Fruit fly (Drosophila melanogaster) whole organism, embryonic: ENCODE data around the gene Cpr66Cb.
A peak's percentile ranks its signal among the peaks of the same experiment; 100 is the strongest.

ENCODE experiments used
- Atf-2 ChIP-seq: fragments of 200-800 bp; sonication (Bioruptor generic); optimal IDR thresholded peaks from 2 replicates; lab custom pipeline; 2016; ENCODE audit warnings: missing biosample characterization, missing genetic modification characterization
- CG10274 ChIP-seq: fragments of 200-800 bp; sonication (Bioruptor generic); optimal IDR thresholded peaks from 3 replicates; lab custom pipeline; 2017; ENCODE audit warnings: missing biosample characterization, mild to moderate bottlenecking, missing genetic modification characterization
- CG10979 ChIP-seq: fragments of 200-800 bp; sonication (Bioruptor generic); optimal IDR thresholded peaks from 2 replicates; lab custom pipeline; 2018; ENCODE audit warnings: missing biosample characterization, mild to moderate bottlenecking, missing genetic modification characterization, moderate library complexity
- CG11398 ChIP-seq: fragments of 200-800 bp; sonication (Bioruptor generic); optimal IDR thresholded peaks from 2 replicates; lab custom pipeline; 2016; ENCODE audit warnings: missing biosample characterization, missing genetic modification characterization
- CG12299 ChIP-seq: fragments of 200-800 bp; sonication (Bioruptor generic); optimal IDR thresholded peaks from 2 replicates; lab custom pipeline; 2018; ENCODE audit warnings: missing biosample characterization, mild to moderate bottlenecking, missing genetic modification characterization
- CG13296 ChIP-seq: fragments of 200-800 bp; sonication (Bioruptor generic); optimal IDR thresholded peaks from 3 replicates; lab custom pipeline; 2018; ENCODE audit warnings: missing biosample characterization, mild to moderate bottlenecking, missing genetic modification characterization
- CG17186 ChIP-seq: fragments of 200-800 bp; sonication (Bioruptor generic); optimal IDR thresholded peaks from 3 replicates; lab custom pipeline; 2017; ENCODE audit warnings: missing biosample characterization, missing genetic modification reagents, missing genetic modification characterization
- CG17912 ChIP-seq: fragments of 200-800 bp; sonication (Bioruptor generic); optimal IDR thresholded peaks from 2 replicates; lab custom pipeline; 2018; ENCODE audit warnings: missing biosample characterization, mild to moderate bottlenecking, missing genetic modification characterization
- CG18764 ChIP-seq: fragments of 200-800 bp; sonication (Bioruptor generic); optimal IDR thresholded peaks from 3 replicates; lab custom pipeline; 2016; ENCODE audit warnings: missing biosample characterization, missing genetic modification characterization
- CG2199 ChIP-seq: fragments of 200-800 bp; sonication (Bioruptor generic); IDR thresholded peaks from 3 replicates; pipeline ENCODE4 v1.3.6; 2022; ENCODE audit warnings: missing biosample characterization, missing genetic modification characterization
- CG2889 ChIP-seq: fragments of 200-800 bp; sonication (Bioruptor generic); IDR thresholded peaks from 3 replicates; pipeline ENCODE4 v1.3.6; 2022; ENCODE audit warnings: missing biosample characterization, missing genetic modification characterization
- CG31441 ChIP-seq: fragments of 200-800 bp; sonication (Bioruptor generic); IDR thresholded peaks from 2 replicates; pipeline ENCODE4 v1.3.6; 2022; ENCODE audit warnings: missing biosample characterization, missing genetic modification characterization
- CG34376 ChIP-seq: fragments of 200-800 bp; sonication (Bioruptor generic); optimal IDR thresholded peaks from 2 replicates; lab custom pipeline; 2018; ENCODE audit warnings: missing biosample characterization, mild to moderate bottlenecking, missing genetic modification characterization
- CG3847 ChIP-seq: fragments of 200-800 bp; sonication (Bioruptor generic); IDR thresholded peaks from 2 replicates; pipeline ENCODE4 v1.3.6; 2022; ENCODE audit warnings: missing biosample characterization, missing genetic modification characterization
- CG42726 ChIP-seq: fragments of 200-800 bp; sonication (Bioruptor generic); IDR thresholded peaks from 2 replicates; pipeline ENCODE4 v1.3.6; 2022; ENCODE audit warnings: missing biosample characterization, missing genetic modification characterization; ENCODE audit not compliant: partially characterized antibody
- CG4360 ChIP-seq: fragments of 200-800 bp; sonication (Bioruptor generic); IDR thresholded peaks from 2 replicates; pipeline ENCODE4 v1.3.6; 2022; ENCODE audit warnings: missing biosample characterization, missing genetic modification characterization
- CG4424 ChIP-seq: fragments of 200-800 bp; sonication (Bioruptor generic); optimal IDR thresholded peaks from 3 replicates; lab custom pipeline; 2016; ENCODE audit warnings: missing biosample characterization, missing genetic modification characterization
- CG4617 ChIP-seq: fragments of 200-800 bp; sonication (Bioruptor generic); optimal IDR thresholded peaks from 3 replicates; lab custom pipeline; 2016; ENCODE audit warnings: missing biosample characterization, missing genetic modification characterization, borderline replicate concordance
- CG4707 ChIP-seq: fragments of 200-800 bp; sonication (Bioruptor generic); optimal IDR thresholded peaks from 2 replicates; lab custom pipeline; 2018; ENCODE audit warnings: missing biosample characterization, mild to moderate bottlenecking, missing genetic modification characterization, moderate library complexity
- CG6791 ChIP-seq: fragments of 200-800 bp; sonication (Bioruptor generic); IDR thresholded peaks from 3 replicates; pipeline ENCODE4 v1.3.6; 2022; ENCODE audit warnings: missing biosample characterization, missing genetic modification characterization; ENCODE audit not compliant: partially characterized antibody
- CG7556 ChIP-seq: fragments of 200-800 bp; sonication (Bioruptor generic); optimal IDR thresholded peaks from 2 replicates; lab custom pipeline; 2017; ENCODE audit warnings: missing biosample characterization, mild to moderate bottlenecking, missing genetic modification characterization
- CG7839 ChIP-seq: fragments of 200-800 bp; sonication (Bioruptor generic); optimal IDR thresholded peaks from 3 replicates; lab custom pipeline; 2018; ENCODE audit warnings: missing biosample characterization, mild to moderate bottlenecking, missing genetic modification characterization, moderate library complexity
- CG8281 ChIP-seq: fragments of 200-800 bp; sonication (Bioruptor generic); optimal IDR thresholded peaks from 2 replicates; lab custom pipeline; 2018; ENCODE audit warnings: missing biosample characterization, mild to moderate bottlenecking, missing genetic modification characterization, moderate library complexity
- CG9876 ChIP-seq: fragments of 200-800 bp; sonication (Bioruptor generic); optimal IDR thresholded peaks from 2 replicates; lab custom pipeline; 2016; ENCODE audit warnings: missing biosample characterization, missing genetic modification characterization
- CTCF ChIP-seq: fragments of 200-800 bp; sonication (Bioruptor generic); optimal IDR thresholded peaks from 2 replicates; lab custom pipeline; 2017; ENCODE audit warnings: missing biosample characterization, mild to moderate bottlenecking, missing genetic modification characterization, moderate library complexity
- Dek ChIP-seq: fragments of 200-800 bp; sonication (Bioruptor generic); optimal IDR thresholded peaks from 3 replicates; lab custom pipeline; 2019; ENCODE audit warnings: missing biosample characterization, mild to moderate bottlenecking, missing genetic modification characterization, moderate library complexity
- Doc2 ChIP-seq: fragments of 200-800 bp; sonication (Bioruptor generic); IDR thresholded peaks from 2 replicates; pipeline ENCODE4 v1.3.6; 2022; ENCODE audit warnings: missing biosample characterization, missing genetic modification characterization
- Dp ChIP-seq: fragments of 200-800 bp; sonication (Bioruptor generic); optimal IDR thresholded peaks from 2 replicates; lab custom pipeline; 2018; ENCODE audit warnings: missing biosample characterization, mild to moderate bottlenecking, missing genetic modification characterization, moderate library complexity
- Fer3 ChIP-seq: fragments of 200-800 bp; sonication (Bioruptor generic); optimal IDR thresholded peaks from 2 replicates; lab custom pipeline; 2018; ENCODE audit warnings: missing biosample characterization, mild to moderate bottlenecking, missing genetic modification characterization, moderate library complexity
- GATAe ChIP-seq: fragments of 200-800 bp; sonication (Bioruptor generic); conservative IDR thresholded peaks from 2 replicates; pipeline ENCODE4 v1.3.6; 2022; ENCODE audit warnings: missing biosample characterization, missing genetic modification characterization
- Kr ChIP-seq: fragments of 200-800 bp; sonication (Bioruptor generic); optimal IDR thresholded peaks from 2 replicates; lab custom pipeline; 2017; ENCODE audit warnings: missing biosample characterization, mild to moderate bottlenecking, missing genetic modification characterization
- Lhr ChIP-seq: fragments of 200-800 bp; sonication (Bioruptor generic); optimal IDR thresholded peaks from 3 replicates; lab custom pipeline; 2017; ENCODE audit warnings: mild to moderate bottlenecking, missing biosample characterization, missing genetic modification reagents, missing genetic modification characterization
- Lim3 ChIP-seq: fragments of 200-800 bp; sonication (Bioruptor generic); IDR thresholded peaks from 2 replicates; pipeline ENCODE4 v1.3.6; 2022; ENCODE audit warnings: missing biosample characterization, missing genetic modification characterization
- Lpt ChIP-seq: fragments of >200 bp; optimal IDR thresholded peaks from 2 replicates; lab custom pipeline; 2018; ENCODE audit warnings: missing biosample characterization, missing genetic modification characterization
- MESR4 ChIP-seq: fragments of 200-800 bp; sonication (Bioruptor generic); optimal IDR thresholded peaks from 2 replicates; lab custom pipeline; 2018; ENCODE audit warnings: missing biosample characterization, mild to moderate bottlenecking, missing genetic modification characterization, moderate library complexity
- Oli ChIP-seq: fragments of 200-800 bp; sonication (Bioruptor generic); optimal IDR thresholded peaks from 2 replicates; lab custom pipeline; 2018; ENCODE audit warnings: missing biosample characterization, mild to moderate bottlenecking, missing genetic modification characterization, moderate library complexity
- bbx ChIP-seq: fragments of 200-800 bp; sonication (Bioruptor generic); IDR thresholded peaks from 2 replicates; pipeline ENCODE4 v1.3.6; 2022; ENCODE audit warnings: missing biosample characterization, missing genetic modification characterization; ENCODE audit not compliant: partially characterized antibody
- cad ChIP-seq: fragments of >200 bp; optimal IDR thresholded peaks from 2 replicates; lab custom pipeline; 2017; ENCODE audit warnings: missing biosample characterization, missing genetic modification characterization
- cato ChIP-seq: fragments of 200-800 bp; sonication (Bioruptor generic); optimal IDR thresholded peaks from 2 replicates; lab custom pipeline; 2016; ENCODE audit warnings: missing biosample characterization, missing genetic modification characterization, borderline replicate concordance
- chif ChIP-seq, 2 experiments: fragments of 200-800 bp; sonication (Bioruptor generic); optimal IDR thresholded peaks; 3 replicates each; lab custom pipeline; 2016; ENCODE audit warnings: missing biosample characterization in 2 of 2, missing genetic modification characterization in 2 of 2
- onecut ChIP-seq: fragments of 200-800 bp; sonication (Bioruptor generic); IDR thresholded peaks from 2 replicates; pipeline ENCODE4 v1.3.6; 2022; ENCODE audit warnings: missing biosample characterization, missing genetic modification characterization
- pnt ChIP-seq: fragments of 200-800 bp; sonication (Bioruptor generic); optimal IDR thresholded peaks from 3 replicates; lab custom pipeline; 2016; ENCODE audit warnings: missing biosample characterization, missing genetic modification characterization
- row ChIP-seq: fragments of 200-800 bp; sonication (Bioruptor generic); IDR thresholded peaks from 3 replicates; pipeline ENCODE4 v1.3.6; 2022; ENCODE audit warnings: missing biosample characterization, missing genetic modification characterization
- schlank ChIP-seq: fragments of 200-800 bp; sonication (Bioruptor generic); optimal IDR thresholded peaks from 2 replicates; lab custom pipeline; 2018; ENCODE audit warnings: missing biosample characterization, mild to moderate bottlenecking, missing genetic modification characterization
- slbo ChIP-seq: fragments of 200-800 bp; sonication (Bioruptor generic); IDR thresholded peaks from 2 replicates; pipeline ENCODE4 v1.3.6; 2022; ENCODE audit warnings: missing biosample characterization, missing genetic modification characterization
- ssp ChIP-seq: fragments of 200-800 bp; sonication (Bioruptor generic); IDR thresholded peaks from 2 replicates; pipeline ENCODE4 v1.3.6; 2022; ENCODE audit warnings: missing biosample characterization, missing genetic modification characterization
- vfl ChIP-seq: fragments of 200-800 bp; sonication (Bioruptor generic); optimal IDR thresholded peaks from 2 replicates; lab custom pipeline; 2016; ENCODE audit warnings: missing biosample characterization, missing genetic modification characterization
- vnd ChIP-seq: fragments of 200-800 bp; sonication (Bioruptor generic); IDR thresholded peaks from 3 replicates; pipeline ENCODE4 v1.3.6; 2022; ENCODE audit warnings: missing biosample characterization, missing genetic modification characterization; ENCODE audit not compliant: partially characterized antibody

The Cpr66Cb gene

DNA sequence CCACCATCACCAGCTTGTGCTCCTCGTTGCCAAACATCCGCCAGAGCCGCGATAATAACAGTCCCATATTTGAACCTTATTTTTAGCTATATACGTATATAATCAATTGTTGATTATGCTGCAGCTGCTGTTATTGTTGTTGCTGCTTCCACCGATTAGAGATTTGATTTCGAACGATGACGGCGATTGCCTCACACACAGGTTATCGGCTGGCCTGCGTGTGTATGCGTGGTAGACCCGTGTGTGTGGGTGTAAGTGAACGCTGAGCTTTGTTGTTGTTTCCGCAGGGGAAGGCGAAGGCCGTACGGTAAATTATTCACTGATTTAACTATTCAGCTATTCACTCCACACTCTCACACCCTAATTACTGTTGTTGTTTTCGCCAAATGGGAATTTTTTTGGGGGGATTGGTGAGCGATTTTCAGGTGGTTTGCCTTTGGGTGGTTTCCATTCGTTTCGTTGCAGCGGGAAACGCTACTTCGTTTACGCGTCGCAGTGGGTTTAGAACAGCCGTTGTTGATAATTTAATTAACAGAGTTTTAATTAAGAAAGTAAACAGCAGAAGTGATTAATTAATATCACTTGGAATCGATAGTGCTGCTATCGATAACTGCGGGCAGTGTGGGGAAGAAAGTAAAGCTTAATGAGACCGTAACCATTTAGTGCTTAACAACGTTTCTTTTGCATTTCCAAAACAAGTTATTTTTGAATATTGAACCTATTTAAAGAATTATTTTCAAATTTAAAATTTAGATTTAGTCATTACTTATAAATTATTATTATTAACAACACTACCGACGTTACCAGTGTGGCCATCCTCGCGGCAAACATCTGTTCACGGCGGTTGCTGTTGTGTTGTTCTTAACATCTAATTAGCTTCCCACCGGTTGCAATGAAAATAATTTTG, 37.0 kb upstream of the Cpr66Cb start, which contains the start of the genes Arl5 and CG13671 (continued):
- TF ChIP-seq CG4707 (GFP tag; lab: Kevin White, UChicago) (no peak), Doc2 (GFP tag; lab: Robert Waterston, UW) (no peak), CG4617 (GFP tag; lab: Kevin White, UChicago) (peak; percentile 87), CG10274 (GFP tag; lab: Kevin White, UChicago) (no peak), CG10979 (tag; lab: Kevin White, UChicago) (peak; percentile 62), CG42726 (no peak; the same call in 1 of the 2 replicates), CG7839 (peak; percentile 60), GATAe (peak; percentile 66), vnd (GFP tag; lab: Robert Waterston, UW) (peak; percentile 78), cato (GFP tag; lab: Kevin White, UChicago) (peak; percentile 74), Kr (GFP tag; lab: Kevin White, UChicago) (no peak), CG2889 (GFP tag; lab: Robert Waterston, UW) (peak; percentile 68; the same call in 1 of the 3 replicates), CG6791 (GFP tag; lab: Robert Waterston, UW) (peak; percentile 73), CG12299 (tag; lab: Kevin White, UChicago) (peak; percentile 22), onecut (GFP tag; lab: Robert Waterston, UW) (no peak), CG13296 (peak; percentile 66), schlank (no peak), Oli (tag; lab: Kevin White, UChicago) (peak; percentile 46), CTCF (GFP tag; lab: Kevin White, UChicago) (peak; percentile 1), CG17912 (GFP tag; lab: Kevin White, UChicago) (no peak), CG18764 (GFP tag; lab: Kevin White, UChicago) (peak; percentile 81), Lhr (GFP tag; lab: Kevin White, UChicago) (peak; percentile 58), pnt (GFP tag; lab: Kevin White, UChicago) (peak; percentile 43), ssp (GFP tag; lab: Robert Waterston, UW) (peak; percentile 72), CG8281 (tag; lab: Kevin White, UChicago) (no peak), vfl (GFP tag; lab: Kevin White, UChicago) (peak; percentile 54)

DNA sequence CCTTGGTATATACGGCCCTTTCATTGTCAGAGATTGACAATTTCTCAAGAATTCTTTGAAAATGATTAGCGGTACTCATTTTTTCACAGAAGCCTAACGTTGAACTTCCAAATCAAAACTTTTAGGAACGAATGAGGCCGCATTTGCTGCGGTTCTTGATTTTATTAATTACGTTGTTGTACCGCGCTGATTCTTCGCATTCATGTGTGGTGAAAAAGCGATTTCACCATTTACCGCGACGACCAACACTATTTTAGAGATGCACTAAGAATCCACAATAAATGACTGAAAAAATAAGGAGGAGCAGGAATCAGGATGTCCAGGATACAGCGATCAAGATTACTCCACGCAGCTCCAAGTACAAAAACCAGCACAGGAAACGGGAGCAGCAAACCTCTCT, 32.6 kb upstream of the Cpr66Cb start, which contains the start of the genes CG7194 and Sbp2:
TSS of gene CG7194 (minus strand) at position 148 of the 400 bp plus-strand sequence.
TSS of gene Sbp2 (plus strand) at position 246 of the 400 bp plus-strand sequence.
- no peak for TF ChIP-seq CG9876 (GFP tag; lab: Kevin White, UChicago)
- no peak for TF ChIP-seq CG11398 (GFP tag; lab: Kevin White, UChicago)
- TF ChIP-seq Fer3 (tag; lab: Kevin White, UChicago): no peak
- TF ChIP-seq CG3847 (GFP tag; lab: Robert Waterston, UW): no peak
- TF ChIP-seq CG4617 (GFP tag; lab: Kevin White, UChicago): peak; percentile 20
- TF ChIP-seq CG7556 (GFP tag; lab: Kevin White, UChicago): no peak
- no peak for TF ChIP-seq Dek
- TF ChIP-seq Lim3 (GFP tag; lab: Robert Waterston, UW): no peak
- peak; percentile 28; the same call in 1 of the 3 replicates for TF ChIP-seq CG2199
- no peak for TF ChIP-seq chif (GFP tag; optimal IDR thresholded peaks at IDR 0.05; lab: Kevin White, UChicago)
- no peak for TF ChIP-seq CG34376 (GFP tag; lab: Kevin White, UChicago)
- TF ChIP-seq slbo: 0 out of 2 replicates have a peak, but pooled peaks have one; percentile 12
- no peak for TF ChIP-seq ssp (GFP tag; lab: Robert Waterston, UW)
- peak; percentile 7; the same call in 1 of the 2 replicates for TF ChIP-seq bbx (GFP tag; lab: Robert Waterston, UW)
- TF ChIP-seq row (GFP tag; lab: Robert Waterston, UW): peak; percentile 23; the same call in 1 of the 3 replicates
- peak; percentile 47 for TF ChIP-seq MESR4
- no peak for TF ChIP-seq cad (GFP tag; lab: Kevin White, UChicago)
- no peak for TF ChIP-seq CG31441 (GFP tag; lab: Robert Waterston, UW)
- TF ChIP-seq CG4360 (GFP tag; lab: Robert Waterston, UW): peak; percentile 39
- TF ChIP-seq CG4424 (GFP tag; lab: Kevin White, UChicago): no peak
- TF ChIP-seq CG17186: no peak
- TF ChIP-seq Lpt (GFP tag; lab: Kevin White, UChicago): no peak
- TF ChIP-seq Atf-2: no peak
- peak; percentile 53 for TF ChIP-seq Dp (GFP tag; lab: Kevin White, UChicago)
